Worm (Caenorhabditis elegans) whole organism, L1 larva: ENCODE results near the gene msp-113.

Experiments
- ces-1 ChIP-seq: fragments of 150-350 bp; optimal IDR thresholded peaks from 2 replicates; lab custom pipeline; 2014; ENCODE audit warnings: missing biosample characterization, missing genetic modification reagents, missing genetic modification characterization
- fos-1 ChIP-seq: fragments of 150-350 bp; optimal IDR thresholded peaks from 2 replicates; lab custom pipeline; 2014; ENCODE audit warnings: missing biosample characterization, missing genetic modification characterization
- nhr-76 ChIP-seq: sonication (generic microtip); optimal IDR thresholded peaks from 2 replicates; lab custom pipeline; 2017; ENCODE audit warnings: missing biosample characterization, missing genetic modification characterization
- nhr-90 ChIP-seq: sonication (generic microtip); optimal IDR thresholded peaks from 2 replicates; lab custom pipeline; 2016; ENCODE audit warnings: mild to moderate bottlenecking, missing genetic modification characterization, missing compliant biosample characterization; ENCODE audit not compliant: poor library complexity

ce11 chrIV:5339255-5339654, 41.5 kb downstream of the msp-113 start, which contains the start of gene Y4C6B.2:
- TF ChIP-seq nhr-90 (no peak), nhr-76 (tag; lab: Kevin White, UChicago) (no peak), fos-1 (tag; lab: Kevin White, UChicago) (no peak), ces-1 (GFP tag; lab: Kevin White, UChicago) (no peak)
